Fruit fly (Drosophila melanogaster): ENCODE measurements around the gene MFS10.
A peak's percentile ranks its signal among the peaks of the same experiment; 100 is the strongest.

Gene MFS10

DNA sequence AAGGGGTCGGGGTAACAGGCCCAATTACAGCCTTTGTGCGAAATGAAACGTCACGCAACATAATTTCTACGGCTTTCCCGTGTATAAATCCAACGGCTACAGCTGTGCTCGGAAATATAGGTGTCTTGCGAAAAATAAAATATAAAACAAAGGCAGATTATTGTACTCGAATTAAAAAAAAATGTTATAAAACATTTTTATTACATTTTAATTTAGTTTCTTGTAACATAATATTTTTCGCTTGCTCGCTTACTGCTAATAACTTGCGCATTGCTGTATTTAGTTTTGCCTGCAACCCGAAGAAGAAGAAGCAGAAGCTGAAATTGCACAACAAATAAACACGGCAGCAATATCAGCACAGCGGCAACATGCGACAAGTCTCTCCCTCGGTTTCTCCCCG is 14.3 kb downstream of the MFS10 start (continued):
- TF ChIP-seq PHDP (tag; optimal IDR thresholded peaks at IDR 0.05) (peak; percentile 39), CG9609 (GFP tag; optimal IDR thresholded peaks at IDR 0.05) (no peak), Opbp (GFP tag; IDR thresholded peaks at IDR 0.05; ENCODE audit: partially characterized antibody) (no peak), Hr78 (GFP tag; optimal IDR thresholded peaks at IDR 0.05) (no peak), CG18262 (tag; optimal IDR thresholded peaks at IDR 0.05) (peak; percentile 40), CG2712 (tag; optimal IDR thresholded peaks at IDR 0.05) (peak; percentile 61), Oli (tag; optimal IDR thresholded peaks at IDR 0.05) (peak; percentile 59), CG3726 (GFP tag; IDR thresholded peaks at IDR 0.05) (no peak), CG10565 (GFP tag; optimal IDR thresholded peaks at IDR 0.05) (no peak), lov (optimal IDR thresholded peaks at IDR 0.05) (no peak), lov (GFP tag; IDR thresholded peaks at IDR 0.05) (no peak), sens (GFP tag) (peak; percentile 46), amos (GFP tag; IDR thresholded peaks at IDR 0.05; ENCODE audit: partially characterized antibody) (no peak), ap (GFP tag; IDR thresholded peaks at IDR 0.05) (no peak), seq (GFP tag; IDR thresholded peaks at IDR 0.05) (peak; percentile 33; the same call in 1 of the 2 replicates), Six4 (GFP tag; optimal IDR thresholded peaks at IDR 0.05) (peak; percentile 6), CG8924 (tag; optimal IDR thresholded peaks at IDR 0.05) (peak; percentile 3), CG6175 (GFP tag; IDR thresholded peaks at IDR 0.05) (no peak), Hmr (GFP tag; optimal IDR thresholded peaks at IDR 0.05) (no peak), sc (optimal IDR thresholded peaks at IDR 0.05) (no peak), sc (GFP tag; optimal IDR thresholded peaks at IDR 0.05) (no peak), CG6765 (GFP tag; optimal IDR thresholded peaks at IDR 0.05) (no peak), Myb (GFP tag; optimal IDR thresholded peaks at IDR 0.05) (no peak), CG17385 (GFP tag; optimal IDR thresholded peaks at IDR 0.05) (peak; percentile 61), CG18476 (GFP tag; optimal IDR thresholded peaks at IDR 0.05) (no peak), Blimp-1 (GFP tag; optimal IDR thresholded peaks at IDR 0.05) (peak; percentile 28), tll (GFP tag; optimal IDR thresholded peaks at IDR 0.05) (no peak), zen (tag; optimal IDR thresholded peaks at IDR 0.05) (peak; percentile 81), eve (GFP tag; optimal IDR thresholded peaks at IDR 0.05) (peak in 1 of 2 experiments; percentile 50), CG42726 (GFP tag; IDR thresholded peaks at IDR 0.05; ENCODE audit: partially characterized antibody) (no peak), caup (GFP tag; optimal IDR thresholded peaks at IDR 0.05; ENCODE audit: severe bottlenecking) (no peak), BtbVII (GFP tag; optimal IDR thresholded peaks at IDR 0.05) (no peak), ind (GFP tag; optimal IDR thresholded peaks at IDR 0.05) (peak; percentile 21), crp (GFP tag; optimal IDR thresholded peaks at IDR 0.05) (no peak), Mes4 (GFP tag; optimal IDR thresholded peaks at IDR 0.05) (no peak), CG4282 (GFP tag; optimal IDR thresholded peaks at IDR 0.05) (no peak), CG7372 (GFP tag; IDR thresholded peaks at IDR 0.05) (no peak), exex (tag; optimal IDR thresholded peaks at IDR 0.05) (no peak), CG17829 (tag; optimal IDR thresholded peaks at IDR 0.05) (peak; percentile 20), CoRest (tag; optimal IDR thresholded peaks at IDR 0.05) (peak; percentile 14), Mad (GFP tag; optimal IDR thresholded peaks at IDR 0.05) (no peak), CG17361 (GFP tag; IDR thresholded peaks at IDR 0.05) (0 out of 3 replicates have a peak, but pooled peaks have one; percentile 36), CG12942 (GFP tag; optimal IDR thresholded peaks at IDR 0.05) (no peak), hbn (GFP tag; IDR thresholded peaks at IDR 0.05; ENCODE audit: partially characterized antibody) (no peak), mld (GFP tag; IDR thresholded peaks at IDR 0.05; ENCODE audit: partially characterized antibody) (no peak), zen2 (GFP tag; IDR thresholded peaks at IDR 0.05; ENCODE audit: partially characterized antibody) (no peak), Pdp1 (GFP tag; optimal IDR thresholded peaks at IDR 0.05) (peak in 1 of 2 experiments; percentile 21), Dref (GFP tag; IDR thresholded peaks at IDR 0.05) (no peak), CG13775 (GFP tag; optimal IDR thresholded peaks at IDR 0.05) (peak; percentile 19), CG14014 (GFP tag; IDR thresholded peaks at IDR 0.05) (peak; percentile 55; the same call in 1 of the 2 replicates)

Measured in whole organism, embryonic.